Worm (Caenorhabditis elegans) whole organism, midembryonic: Measurements from ENCODE around the gene F08C6.18.

ENCODE experiments used
- T22C8.4 ChIP-seq: fragments of 200-800 bp; sonication (Bioruptor generic); IDR thresholded peaks from 2 replicates; pipeline ENCODE4 v1.3.6; 2022; ENCODE audit warnings: missing genetic modification characterization, missing compliant biosample characterization
- klf-2 ChIP-seq: fragments of 200-800 bp; sonication (Bioruptor generic); conservative IDR thresholded peaks from 2 replicates; pipeline ENCODE4 v1.3.6; 2022; ENCODE audit warnings: missing genetic modification reagents, missing genetic modification characterization, missing compliant biosample characterization
- tab-1 ChIP-seq: fragments of 200-800 bp; sonication (Bioruptor generic); IDR thresholded peaks from 2 replicates; pipeline ENCODE4 v1.3.6; 2022; ENCODE audit warnings: missing genetic modification characterization, missing compliant biosample characterization

DNA sequence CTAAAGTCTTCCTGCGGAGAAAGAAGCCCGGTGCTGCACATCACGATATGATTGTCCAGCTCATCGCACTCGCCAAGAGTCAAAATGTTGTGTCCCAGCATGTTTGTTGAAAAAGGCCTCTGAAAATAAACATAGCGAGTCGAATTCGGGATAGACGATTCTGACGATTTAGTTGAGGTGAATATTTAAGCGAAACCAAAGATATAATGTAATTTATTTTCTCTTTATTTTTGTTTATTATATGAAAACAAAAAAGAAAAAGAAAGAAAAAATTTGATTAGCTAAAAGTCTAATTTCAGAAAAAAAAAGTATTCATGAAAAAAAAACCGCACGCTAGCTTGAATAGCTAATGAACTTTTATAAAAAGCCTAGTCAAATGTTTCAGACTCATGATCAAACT is 40.8 kb downstream of the F08C6.18 start, which contains the start of gene ceh-14:
- no peak for TF ChIP-seq klf-2 (GFP tag; lab: Robert Waterston, UW)
- TF ChIP-seq T22C8.4 (GFP tag; lab: Robert Waterston, UW), result no peak
- no peak for TF ChIP-seq tab-1 (GFP tag; lab: Robert Waterston, UW)
